Worm (Caenorhabditis elegans): ENCODE data around the gene nep-10.
A peak's percentile ranks its signal among the peaks of the same experiment; 100 is the strongest.

Gene nep-10

DNA sequence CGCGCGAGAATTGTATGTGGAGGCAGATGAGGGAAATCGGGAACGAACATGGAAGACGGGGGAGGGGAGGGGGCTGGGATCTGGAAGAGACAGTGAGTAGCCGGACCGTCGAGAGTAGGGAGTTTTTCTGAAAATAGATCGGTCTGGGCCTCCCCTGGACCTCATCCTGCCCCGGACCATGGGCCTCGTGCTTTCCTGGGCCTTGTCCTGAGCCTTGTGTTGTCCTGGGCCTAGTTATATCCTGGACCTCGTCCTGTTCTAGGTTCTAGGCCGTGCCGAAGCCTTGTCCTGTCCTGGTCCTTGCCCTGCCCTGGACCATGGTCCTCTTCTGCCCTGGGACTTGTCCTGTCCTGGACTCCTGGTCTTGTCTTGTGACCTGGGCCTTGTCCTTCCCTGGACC lies 34.6 kb upstream of the nep-10 start:
- TF ChIP-seq hnd-1 (tag; optimal IDR thresholded peaks at IDR 0.05) (no peak), ceh-13 (GFP tag; optimal IDR thresholded peaks at IDR 0.05) (no peak), tbx-11 (GFP tag; IDR thresholded peaks at IDR 0.05) (0 out of 2 replicates have a peak, but pooled peaks have one; percentile 21), flt-1 (GFP tag; IDR thresholded peaks at IDR 0.05) (no peak), tra-4 (tag; optimal IDR thresholded peaks at IDR 0.05) (no peak), tbx-37 (GFP tag; conservative IDR thresholded peaks at IDR 0.05) (no peak), F13C5.2 (tag; optimal IDR thresholded peaks at IDR 0.05) (no peak), scrt-1 (GFP tag; IDR thresholded peaks at IDR 0.05) (no peak)

DNA sequence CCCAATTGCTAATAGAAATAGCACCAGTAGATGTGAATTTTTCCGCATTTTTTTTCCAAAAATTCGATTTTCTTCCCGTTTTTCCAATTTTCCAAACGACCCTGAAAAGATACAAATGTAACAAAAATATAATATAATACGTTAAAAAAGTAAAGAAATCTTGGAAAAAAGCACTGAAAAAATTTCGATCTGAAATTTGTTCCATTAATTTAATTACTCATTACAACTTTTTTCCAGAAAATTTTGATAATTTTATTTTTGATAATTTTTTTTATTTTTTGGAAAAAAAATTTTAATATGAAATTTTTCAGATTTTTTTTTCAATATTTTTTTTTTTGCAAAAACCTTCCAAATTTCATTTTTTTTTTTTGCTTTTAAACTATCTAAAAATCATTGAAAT lies 33.7 kb upstream of the nep-10 start, which contains the start of gene skpo-2:
skpo-2 (minus strand) TSS at position 101 of the 400 bp plus-strand sequence.
- TF ChIP-seq tra-4 (tag; optimal IDR thresholded peaks at IDR 0.05) (no peak), ama-1 (optimal IDR thresholded peaks at IDR 0.05) (no peak), ceh-13 (GFP tag; optimal IDR thresholded peaks at IDR 0.05) (no peak), sea-1 (GFP tag; conservative IDR thresholded peaks at IDR 0.05) (no peak), flt-1 (GFP tag; IDR thresholded peaks at IDR 0.05) (no peak), aly-1 (tag; optimal IDR thresholded peaks at IDR 0.05) (no peak), hmbx-1 (tag; optimal IDR thresholded peaks at IDR 0.05) (no peak)

DNA sequence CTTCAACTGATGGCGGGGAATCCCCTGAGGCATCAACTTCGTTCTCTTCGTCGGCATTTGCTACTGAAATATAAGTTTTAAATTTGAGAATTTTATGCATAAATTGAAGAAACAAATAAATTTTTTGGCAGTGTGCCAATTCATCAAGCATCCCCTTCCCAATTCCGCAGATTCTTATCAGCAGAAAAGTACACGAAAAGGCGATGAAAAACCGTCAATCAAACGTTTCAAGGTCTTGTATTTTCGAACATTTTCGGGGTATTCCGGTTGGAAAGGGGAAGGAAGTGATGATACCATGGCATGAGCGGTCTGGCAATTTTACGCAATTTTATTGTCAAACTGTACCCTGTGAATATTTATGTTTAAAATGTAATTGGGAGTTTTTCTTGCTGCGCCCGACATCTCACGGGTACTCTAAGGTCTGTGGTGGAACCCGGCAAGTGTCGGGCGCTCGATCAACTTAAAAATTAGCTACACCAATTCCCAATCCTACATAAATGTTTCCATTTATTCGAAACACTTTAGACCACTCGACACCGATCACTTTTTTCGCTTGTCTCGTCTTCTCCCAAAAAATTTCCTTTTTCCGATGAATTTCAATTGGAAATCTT lies 32.2 kb upstream of the nep-10 start:
- TF ChIP-seq hmg-4 (GFP tag; optimal IDR thresholded peaks at IDR 0.05): no peak
- no peak for TF ChIP-seq hmbx-1 (tag; optimal IDR thresholded peaks at IDR 0.05)
- no peak for TF ChIP-seq ets-7 (tag; optimal IDR thresholded peaks at IDR 0.05)
- TF ChIP-seq hnd-1 (tag; optimal IDR thresholded peaks at IDR 0.05): no peak
- TF ChIP-seq sea-1 (GFP tag; conservative IDR thresholded peaks at IDR 0.05): no peak
- no peak for TF ChIP-seq ceh-13 (GFP tag; optimal IDR thresholded peaks at IDR 0.05)
- TF ChIP-seq ama-1 (optimal IDR thresholded peaks at IDR 0.05): no peak
- no peak for TF ChIP-seq scrt-1 (GFP tag; IDR thresholded peaks at IDR 0.05)
- TF ChIP-seq aly-1 (tag; optimal IDR thresholded peaks at IDR 0.05): no peak
- no peak for TF ChIP-seq ceh-36 (tag; optimal IDR thresholded peaks at IDR 0.05)

DNA sequence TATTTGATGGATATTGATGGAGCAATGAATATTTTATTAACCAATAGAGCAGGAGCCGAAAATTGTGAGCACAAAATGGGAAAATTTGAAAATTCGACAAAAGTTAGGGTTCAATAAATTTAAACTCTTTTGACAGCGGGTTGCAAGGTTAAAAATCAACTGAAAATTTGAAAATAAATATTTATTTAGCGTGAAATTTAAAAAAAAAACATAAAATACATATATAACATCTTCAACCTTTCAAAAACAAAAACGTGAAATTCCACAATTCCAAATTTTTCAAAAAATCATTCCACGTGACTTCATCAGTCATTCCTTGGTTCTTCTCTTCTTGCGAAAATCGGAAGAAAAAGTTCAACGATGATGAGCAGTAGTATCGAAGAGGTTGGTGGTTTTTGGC lies 26.6 kb upstream of the nep-10 start, which contains the start of gene C16C8.18:
C16C8.18 (plus strand) TSS at position 301 of the 400 bp plus-strand sequence.
- no peak for TF ChIP-seq pes-1 (GFP tag; IDR thresholded peaks at IDR 0.05)

DNA sequence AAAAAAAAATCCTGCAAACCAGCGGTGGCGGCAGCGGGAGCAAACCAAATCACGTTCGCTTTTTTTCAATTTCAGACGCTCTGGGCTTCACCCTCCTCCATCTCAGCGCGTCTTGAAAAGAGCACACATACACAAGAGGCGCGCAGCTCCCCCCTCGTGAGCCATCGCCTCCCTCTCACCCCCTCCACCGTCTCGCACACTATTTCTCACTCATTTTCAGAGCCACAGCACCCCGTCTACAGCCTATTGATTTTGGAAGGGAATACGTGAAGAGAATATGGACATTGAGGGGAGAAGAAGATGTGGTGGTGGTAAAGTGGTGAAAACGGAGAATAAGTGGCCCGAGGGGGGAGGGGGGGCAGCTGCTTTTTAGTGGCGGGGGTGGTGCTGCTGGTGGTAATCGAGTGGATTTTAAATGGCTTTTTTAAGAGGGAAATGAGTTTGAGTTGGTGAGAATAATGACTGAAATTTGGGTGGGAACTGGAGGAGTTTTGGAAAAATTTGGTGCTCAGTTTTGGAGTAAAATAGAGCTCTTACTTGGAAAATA lies 25.5 kb upstream of the nep-10 start:
- TF ChIP-seq hmg-4 (GFP tag; optimal IDR thresholded peaks at IDR 0.05) (no peak), tbx-37 (GFP tag; conservative IDR thresholded peaks at IDR 0.05) (no peak), hmbx-1 (tag; optimal IDR thresholded peaks at IDR 0.05) (no peak), scrt-1 (GFP tag; IDR thresholded peaks at IDR 0.05) (no peak), sea-1 (GFP tag; conservative IDR thresholded peaks at IDR 0.05) (no peak), ceh-36 (tag; optimal IDR thresholded peaks at IDR 0.05) (no peak), ama-1 (optimal IDR thresholded peaks at IDR 0.05) (no peak), ceh-13 (GFP tag; optimal IDR thresholded peaks at IDR 0.05) (no peak), hnd-1 (tag; optimal IDR thresholded peaks at IDR 0.05) (no peak), B0310.2 (tag; optimal IDR thresholded peaks at IDR 0.05) (no peak), aly-1 (tag; optimal IDR thresholded peaks at IDR 0.05) (no peak), flt-1 (GFP tag; IDR thresholded peaks at IDR 0.05) (no peak), ets-7 (tag; optimal IDR thresholded peaks at IDR 0.05) (no peak)

DNA sequence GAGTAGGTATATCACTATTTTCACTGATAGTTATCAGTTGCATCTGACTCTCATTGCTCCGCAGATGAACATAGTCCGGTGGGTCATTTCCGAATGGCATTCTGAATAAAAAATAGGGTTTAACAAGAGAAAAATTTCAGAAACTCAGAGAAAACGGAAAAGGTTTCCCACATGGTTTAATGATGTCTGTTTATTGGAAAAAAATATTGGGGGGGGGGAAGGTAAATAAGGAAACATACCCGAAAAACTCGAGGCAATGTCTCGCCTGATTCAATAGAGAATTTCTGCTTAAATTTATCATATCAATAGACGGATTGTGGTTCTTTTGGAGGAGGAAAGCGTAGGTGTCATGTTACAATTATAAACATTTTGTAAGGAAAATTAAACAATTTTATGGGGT lies 22.7 kb upstream of the nep-10 start, which contains the start of gene nep-11:
nep-11 (minus strand) TSS at position 101 of the 400 bp plus-strand sequence.
- no peak for TF ChIP-seq flt-1 (GFP tag; IDR thresholded peaks at IDR 0.05)
- no peak for TF ChIP-seq scrt-1 (GFP tag; IDR thresholded peaks at IDR 0.05)
- TF ChIP-seq aly-1 (tag; optimal IDR thresholded peaks at IDR 0.05): no peak
- no peak for TF ChIP-seq hmg-4 (GFP tag; optimal IDR thresholded peaks at IDR 0.05)
- TF ChIP-seq ceh-36 (tag; optimal IDR thresholded peaks at IDR 0.05): no peak
- TF ChIP-seq ceh-13 (GFP tag; optimal IDR thresholded peaks at IDR 0.05): no peak
- TF ChIP-seq B0310.2 (tag; optimal IDR thresholded peaks at IDR 0.05): no peak
- no peak for TF ChIP-seq tbx-11 (GFP tag; IDR thresholded peaks at IDR 0.05)
- no peak for TF ChIP-seq tbx-37 (GFP tag; conservative IDR thresholded peaks at IDR 0.05)
- no peak for TF ChIP-seq hnd-1 (tag; optimal IDR thresholded peaks at IDR 0.05)
- TF ChIP-seq ama-1 (optimal IDR thresholded peaks at IDR 0.05): no peak
- TF ChIP-seq F13C5.2 (tag; optimal IDR thresholded peaks at IDR 0.05): no peak

DNA sequence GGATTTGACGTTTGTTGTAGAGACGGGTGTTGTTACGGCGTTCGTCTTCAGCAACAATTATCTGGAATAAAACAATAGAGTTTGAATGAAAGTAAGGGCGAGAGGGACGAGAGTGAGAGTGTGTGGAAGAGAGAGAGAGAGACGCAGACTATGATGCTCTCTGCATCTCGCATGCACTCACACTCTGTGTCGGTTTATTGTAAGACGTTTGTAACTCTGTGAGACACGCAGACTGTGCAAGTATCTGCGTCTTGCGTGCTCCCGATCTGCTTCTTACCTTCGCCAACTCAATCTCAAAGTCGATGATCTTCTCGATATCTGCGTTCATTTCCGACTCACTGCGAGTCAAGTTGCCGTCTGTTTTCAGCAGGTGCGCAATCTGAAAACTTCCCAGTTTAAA lies 20.2 kb upstream of the nep-10 start:
- TF ChIP-seq ets-7 (tag; optimal IDR thresholded peaks at IDR 0.05): no peak
- no peak for TF ChIP-seq flt-1 (GFP tag; IDR thresholded peaks at IDR 0.05)
- no peak for TF ChIP-seq tbx-37 (GFP tag; conservative IDR thresholded peaks at IDR 0.05)
- no peak for TF ChIP-seq F13C5.2 (tag; optimal IDR thresholded peaks at IDR 0.05)
- TF ChIP-seq tbx-11 (GFP tag; IDR thresholded peaks at IDR 0.05): no peak
- TF ChIP-seq hmbx-1 (tag; optimal IDR thresholded peaks at IDR 0.05): no peak
- TF ChIP-seq hmg-4 (GFP tag; optimal IDR thresholded peaks at IDR 0.05): no peak

DNA sequence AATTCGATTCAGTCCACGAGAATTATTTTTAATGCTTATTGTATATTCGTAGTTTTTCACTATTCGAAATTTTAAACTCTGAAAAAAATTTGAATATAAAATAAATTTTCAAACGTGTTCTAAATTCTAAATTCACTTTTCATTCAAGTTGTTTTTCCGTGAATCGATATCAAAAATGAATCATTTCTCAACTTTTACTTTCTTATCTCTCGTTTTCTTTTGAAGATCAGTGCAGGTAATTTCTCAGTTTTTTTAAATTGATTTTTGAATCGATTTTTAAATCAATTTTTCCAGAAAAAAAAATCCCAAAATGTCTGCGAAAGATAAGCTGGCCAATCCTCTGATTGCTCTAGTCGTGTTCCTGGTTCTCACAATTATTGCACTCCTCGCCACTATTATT lies 13.8 kb upstream of the nep-10 start, which contains the start of gene nep-6:
nep-6 (plus strand) TSS at position 301 of the 400 bp plus-strand sequence.
- TF ChIP-seq ama-1 (optimal IDR thresholded peaks at IDR 0.05): no peak
- TF ChIP-seq B0310.2 (tag; optimal IDR thresholded peaks at IDR 0.05): no peak
- no peak for TF ChIP-seq hmg-4 (GFP tag; optimal IDR thresholded peaks at IDR 0.05)
- no peak for TF ChIP-seq tra-4 (tag; optimal IDR thresholded peaks at IDR 0.05)
- no peak for TF ChIP-seq hnd-1 (tag; optimal IDR thresholded peaks at IDR 0.05)
- TF ChIP-seq F13C5.2 (tag; optimal IDR thresholded peaks at IDR 0.05): no peak
- no peak for TF ChIP-seq sea-1 (GFP tag; conservative IDR thresholded peaks at IDR 0.05)
- no peak for TF ChIP-seq ets-7 (tag; optimal IDR thresholded peaks at IDR 0.05)
- no peak for TF ChIP-seq scrt-1 (GFP tag; IDR thresholded peaks at IDR 0.05)
- TF ChIP-seq ceh-13 (GFP tag; optimal IDR thresholded peaks at IDR 0.05): no peak
- no peak for TF ChIP-seq aly-1 (tag; optimal IDR thresholded peaks at IDR 0.05)
- TF ChIP-seq hmbx-1 (tag; optimal IDR thresholded peaks at IDR 0.05): no peak
- TF ChIP-seq tbx-11 (GFP tag; IDR thresholded peaks at IDR 0.05): no peak
- no peak for TF ChIP-seq flt-1 (GFP tag; IDR thresholded peaks at IDR 0.05)
- TF ChIP-seq pes-1 (GFP tag; IDR thresholded peaks at IDR 0.05): no peak
- no peak for TF ChIP-seq ceh-36 (tag; optimal IDR thresholded peaks at IDR 0.05)
- no peak for TF ChIP-seq tbx-37 (GFP tag; conservative IDR thresholded peaks at IDR 0.05)

Data from whole organism, early embryonic.